Worm (Caenorhabditis elegans) whole organism, L4 larva: ENCODE results near the gene sulp-7.

Experiments
- attf-4 ChIP-seq: sonication (generic microtip); optimal IDR thresholded peaks from 3 replicates; lab custom pipeline; 2017; ENCODE audit warnings: missing biosample characterization, missing genetic modification characterization
- hlh-11 ChIP-seq: fragments of 200-800 bp; sonication (Bioruptor generic); optimal IDR thresholded peaks from 2 replicates; lab custom pipeline; 2018; ENCODE audit warnings: mild to moderate bottlenecking, missing genetic modification characterization, missing compliant biosample characterization

DNA sequence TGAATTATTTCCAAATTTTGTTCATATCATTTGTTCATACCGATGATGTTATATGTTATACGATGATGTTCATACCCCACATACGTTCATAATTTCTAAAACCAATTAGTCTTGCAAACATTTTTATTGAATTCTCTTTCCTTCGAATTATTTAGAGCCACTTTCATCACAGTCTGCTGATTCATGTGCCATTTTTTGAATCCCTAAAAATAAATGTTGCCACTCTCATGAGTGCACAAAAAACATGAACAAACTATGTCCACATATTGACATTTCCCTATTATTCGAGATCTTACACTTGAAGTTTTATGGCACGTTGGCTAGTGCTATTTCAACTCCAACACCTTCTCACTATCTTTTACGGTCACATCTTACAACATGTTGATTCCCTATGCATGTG lies 26.6 kb downstream of the sulp-7 start, which contains the start of gene clc-17:
- TF ChIP-seq attf-4, result no peak
- no peak for TF ChIP-seq hlh-11 (tag; lab: Kevin White, UChicago)
